Worm (Caenorhabditis elegans): ENCODE data around the gene josd-1.

DNA sequence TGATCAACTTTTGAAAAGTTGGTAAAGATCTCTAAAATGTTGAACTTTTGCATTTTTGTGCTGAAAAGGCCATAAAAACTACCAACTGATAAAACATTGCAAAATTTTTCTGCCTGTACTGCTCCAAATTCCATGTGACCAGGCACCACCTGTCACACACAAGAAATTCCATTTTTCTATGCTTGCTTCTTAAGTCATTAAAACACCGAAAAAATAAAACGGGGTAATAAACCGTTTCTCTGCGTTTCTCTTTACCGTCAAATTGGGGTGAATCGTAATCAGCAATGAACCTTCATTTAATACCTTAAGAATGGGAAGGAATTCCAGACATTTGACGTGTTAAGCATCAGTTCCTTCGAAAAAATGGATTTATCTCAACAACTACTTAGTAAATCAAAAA is 33.8 kb downstream of the josd-1 start:
- no peak for TF ChIP-seq F33H1.4 (GFP tag; IDR thresholded peaks at IDR 0.05)
- no peak for TF ChIP-seq F10E7.11 (tag; optimal IDR thresholded peaks at IDR 0.05)
- no peak for TF ChIP-seq dpl-1 (GFP tag; optimal IDR thresholded peaks at IDR 0.05)
- no peak for TF ChIP-seq unc-130 (GFP tag; optimal IDR thresholded peaks at IDR 0.05)
- TF ChIP-seq F22D6.2 (tag; optimal IDR thresholded peaks at IDR 0.05) = no peak
- TF ChIP-seq ceh-27 (GFP tag; optimal IDR thresholded peaks at IDR 0.05) = no peak
- no peak for TF ChIP-seq gei-17 (GFP tag; optimal IDR thresholded peaks at IDR 0.05)
- TF ChIP-seq unc-62 (GFP tag; optimal IDR thresholded peaks at IDR 0.05) = peak; percentile 74
- TF ChIP-seq nhr-179 (tag; optimal IDR thresholded peaks at IDR 0.05) = no peak
- no peak for TF ChIP-seq fkh-3 (tag; optimal IDR thresholded peaks at IDR 0.05)
- no peak for TF ChIP-seq egrh-3 (GFP tag; IDR thresholded peaks at IDR 0.05)
- no peak for TF ChIP-seq ztf-6 (GFP tag; IDR thresholded peaks at IDR 0.05)
